Fruit fly (Drosophila melanogaster) whole organism, embryonic: ENCODE data around the gene CG32712.

Source experiments
- Atf-2 ChIP-seq: fragments of 200-800 bp; sonication (Bioruptor generic); optimal IDR thresholded peaks from 2 replicates; lab custom pipeline; 2016; ENCODE audit warnings: missing biosample characterization, missing genetic modification characterization
- BEAF-32 ChIP-seq: fragments of 200-800 bp; sonication (Bioruptor generic); optimal IDR thresholded peaks from 3 replicates; lab custom pipeline; 2017; ENCODE audit warnings: missing biosample characterization, missing genetic modification characterization, mild to moderate bottlenecking, moderate library complexity, missing genetic modification reagents
- Blimp-1 ChIP-seq: fragments of 200-800 bp; sonication (Bioruptor generic); optimal IDR thresholded peaks from 3 replicates; lab custom pipeline; 2018; ENCODE audit warnings: missing biosample characterization, missing genetic modification characterization, mild to moderate bottlenecking, moderate library complexity, missing genetic modification reagents
- CG11085 ChIP-seq: fragments of 200-800 bp; sonication (Bioruptor generic); IDR thresholded peaks from 2 replicates; pipeline ENCODE4 v1.3.6; 2022; ENCODE audit warnings: missing biosample characterization, missing genetic modification characterization
- CG11696 ChIP-seq: fragments of 200-800 bp; sonication (Bioruptor generic); IDR thresholded peaks from 2 replicates; pipeline ENCODE4 v1.3.6; 2022; ENCODE audit warnings: missing biosample characterization, missing genetic modification characterization
- CG12659 ChIP-seq: fragments of 200-800 bp; sonication (Bioruptor generic); optimal IDR thresholded peaks from 3 replicates; lab custom pipeline; 2017; ENCODE audit warnings: mild to moderate bottlenecking, missing biosample characterization, missing genetic modification reagents, missing genetic modification characterization
- CG15479 ChIP-seq: fragments of 200-800 bp; sonication (Bioruptor generic); optimal IDR thresholded peaks from 3 replicates; lab custom pipeline; 2019; ENCODE audit warnings: missing biosample characterization, mild to moderate bottlenecking, missing genetic modification characterization, moderate library complexity
- CG1647 ChIP-seq: fragments of 200-800 bp; sonication (Bioruptor generic); optimal IDR thresholded peaks from 3 replicates; lab custom pipeline; 2016; ENCODE audit warnings: missing biosample characterization, missing genetic modification characterization
- CG17385 ChIP-seq: fragments of 200-800 bp; sonication (Bioruptor generic); optimal IDR thresholded peaks from 3 replicates; lab custom pipeline; 2018; ENCODE audit warnings: missing biosample characterization, mild to moderate bottlenecking, missing genetic modification characterization
- CG18262 ChIP-seq: fragments of 200-800 bp; optimal IDR thresholded peaks from 3 replicates; lab custom pipeline; 2019; ENCODE audit warnings: missing biosample characterization, mild to moderate bottlenecking, missing genetic modification characterization, moderate library complexity
- CG18619 ChIP-seq: fragments of 200-800 bp; sonication (Bioruptor generic); optimal IDR thresholded peaks from 3 replicates; lab custom pipeline; 2017; ENCODE audit warnings: missing biosample characterization, mild to moderate bottlenecking, missing genetic modification characterization
- CG2712 ChIP-seq: fragments of 200-800 bp; optimal IDR thresholded peaks from 3 replicates; lab custom pipeline; 2019; ENCODE audit warnings: missing biosample characterization, mild to moderate bottlenecking, missing genetic modification characterization, moderate library complexity
- CG3163 ChIP-seq: fragments of 200-800 bp; sonication (Bioruptor generic); optimal IDR thresholded peaks from 3 replicates; lab custom pipeline; 2016; ENCODE audit warnings: missing biosample characterization, missing genetic modification characterization
- CG34376 ChIP-seq: fragments of 200-800 bp; sonication (Bioruptor generic); optimal IDR thresholded peaks from 2 replicates; lab custom pipeline; 2018; ENCODE audit warnings: missing biosample characterization, mild to moderate bottlenecking, missing genetic modification characterization
- CG6813 ChIP-seq: fragments of 200-800 bp; sonication (Bioruptor generic); optimal IDR thresholded peaks from 2 replicates; lab custom pipeline; 2017; ENCODE audit warnings: missing biosample characterization, missing genetic modification characterization, mild to moderate bottlenecking, moderate library complexity, missing genetic modification reagents
- CG7372 ChIP-seq: fragments of 200-800 bp; sonication (Bioruptor generic); IDR thresholded peaks from 2 replicates; pipeline ENCODE4 v1.3.6; 2022; ENCODE audit warnings: missing biosample characterization, missing genetic modification characterization
- CG7786 ChIP-seq: fragments of 200-800 bp; sonication (Bioruptor generic); optimal IDR thresholded peaks from 2 replicates; lab custom pipeline; 2016; ENCODE audit warnings: missing biosample characterization, missing genetic modification characterization
- CG7963 ChIP-seq: fragments of 200-800 bp; sonication (Bioruptor generic); IDR thresholded peaks from 3 replicates; pipeline ENCODE4 v1.3.6; 2022; ENCODE audit warnings: missing biosample characterization, missing genetic modification characterization; ENCODE audit not compliant: partially characterized antibody
- CG9797 ChIP-seq: fragments of 200-800 bp; sonication (Bioruptor generic); optimal IDR thresholded peaks from 3 replicates; lab custom pipeline; 2018; ENCODE audit warnings: missing biosample characterization, mild to moderate bottlenecking, missing genetic modification characterization
- CG9932 ChIP-seq: fragments of 200-800 bp; sonication (Bioruptor generic); IDR thresholded peaks from 2 replicates; pipeline ENCODE4 v1.3.6; 2022; ENCODE audit warnings: missing biosample characterization, missing genetic modification characterization
- Deaf1 ChIP-seq: fragments of 200-800 bp; optimal IDR thresholded peaks from 3 replicates; lab custom pipeline; 2019; ENCODE audit warnings: missing biosample characterization, mild to moderate bottlenecking, missing genetic modification characterization, moderate library complexity
- H2.0 ChIP-seq: fragments of 200-800 bp; sonication (Bioruptor generic); IDR thresholded peaks from 2 replicates; pipeline ENCODE4 v1.3.6; 2022; ENCODE audit warnings: missing biosample characterization, missing genetic modification characterization
- HLHmδ ChIP-seq: fragments of 200-800 bp; sonication (Bioruptor generic); optimal IDR thresholded peaks from 2 replicates; lab custom pipeline; 2018; ENCODE audit warnings: missing biosample characterization, mild to moderate bottlenecking, missing genetic modification characterization, moderate library complexity
- Hmx ChIP-seq: fragments of 200-800 bp; sonication (Bioruptor generic); optimal IDR thresholded peaks from 2 replicates; lab custom pipeline; 2016; ENCODE audit warnings: missing biosample characterization, missing genetic modification characterization
- Hr39 ChIP-seq: fragments of >200 bp; optimal IDR thresholded peaks from 2 replicates; lab custom pipeline; 2017
- NC2β ChIP-seq: fragments of 200-800 bp; sonication (Bioruptor generic); optimal IDR thresholded peaks from 2 replicates; lab custom pipeline; 2016; ENCODE audit warnings: missing biosample characterization, missing genetic modification characterization
- NfI ChIP-seq: fragments of 200-800 bp; sonication (Bioruptor generic); optimal IDR thresholded peaks from 3 replicates; lab custom pipeline; 2018; ENCODE audit warnings: missing biosample characterization, mild to moderate bottlenecking, missing genetic modification characterization, moderate library complexity
- Oli ChIP-seq: fragments of 200-800 bp; sonication (Bioruptor generic); optimal IDR thresholded peaks from 2 replicates; lab custom pipeline; 2018; ENCODE audit warnings: missing biosample characterization, mild to moderate bottlenecking, missing genetic modification characterization, moderate library complexity
- PHDP ChIP-seq: fragments of 200-800 bp; sonication (Bioruptor generic); optimal IDR thresholded peaks from 3 replicates; lab custom pipeline; 2018; ENCODE audit warnings: missing biosample characterization, mild to moderate bottlenecking, missing genetic modification characterization, moderate library complexity
- Rx ChIP-seq: fragments of 200-800 bp; sonication (Bioruptor generic); IDR thresholded peaks from 2 replicates; pipeline ENCODE4 v1.3.6; 2022; ENCODE audit warnings: missing biosample characterization, missing genetic modification characterization
- Xbp1 ChIP-seq: fragments of 200-800 bp; sonication (Bioruptor generic); optimal IDR thresholded peaks from 3 replicates; lab custom pipeline; 2016; ENCODE audit warnings: missing biosample characterization, mild to moderate bottlenecking, missing genetic modification characterization
- az2 ChIP-seq: fragments of 200-800 bp; sonication (Bioruptor generic); optimal IDR thresholded peaks from 3 replicates; lab custom pipeline; 2016; ENCODE audit warnings: missing biosample characterization, missing genetic modification characterization
- chn ChIP-seq: fragments of 200-800 bp; sonication (Bioruptor generic); optimal IDR thresholded peaks from 2 replicates; lab custom pipeline; 2016; ENCODE audit warnings: missing biosample characterization, missing genetic modification characterization
- dm ChIP-seq: fragments of 200-800 bp; sonication (Bioruptor generic); optimal IDR thresholded peaks from 3 replicates; lab custom pipeline; 2016; ENCODE audit warnings: missing biosample characterization, missing genetic modification characterization
- dmrt11E ChIP-seq: fragments of 200-800 bp; sonication (Bioruptor generic); optimal IDR thresholded peaks from 3 replicates; lab custom pipeline; 2018; ENCODE audit warnings: missing biosample characterization, mild to moderate bottlenecking, missing genetic modification characterization, moderate library complexity
- gce ChIP-seq: fragments of 200-800 bp; sonication (Bioruptor generic); IDR thresholded peaks from 3 replicates; pipeline ENCODE4 v1.3.6; 2022; ENCODE audit warnings: missing biosample characterization, missing genetic modification characterization
- grn ChIP-seq: fragments of 200-800 bp; sonication (Bioruptor generic); optimal IDR thresholded peaks from 3 replicates; lab custom pipeline; 2017; ENCODE audit warnings: missing biosample characterization, missing genetic modification characterization
- ham ChIP-seq: fragments of 200-800 bp; sonication (Bioruptor generic); IDR thresholded peaks from 2 replicates; pipeline ENCODE4 v1.3.6; 2022; ENCODE audit warnings: missing biosample characterization, missing genetic modification characterization
- kah ChIP-seq: fragments of 200-800 bp; sonication (Bioruptor generic); optimal IDR thresholded peaks from 2 replicates; lab custom pipeline; 2018; ENCODE audit warnings: missing biosample characterization, mild to moderate bottlenecking, missing genetic modification characterization
- lov ChIP-seq, 2 experiments: fragments of 200-800 bp in 1 of 2; fragments of >200 bp in 1 of 2; sonication (Bioruptor generic) in 1 of 2; IDR thresholded peaks in 1 of 2; optimal IDR thresholded peaks in 1 of 2; 2 replicates in 1 of 2; 3 replicates in 1 of 2; pipeline versions ENCODE4 v1.3.6 to Lab custom; 2017 to 2022; ENCODE audit warnings: missing biosample characterization in 1 of 2, missing genetic modification characterization in 1 of 2
- maf-S ChIP-seq: fragments of 200-800 bp; sonication (Bioruptor generic); optimal IDR thresholded peaks from 2 replicates; lab custom pipeline; 2016; ENCODE audit warnings: missing biosample characterization, missing genetic modification characterization
- nerfin-2 ChIP-seq: fragments of 200-800 bp; sonication (Bioruptor generic); IDR thresholded peaks from 2 replicates; pipeline ENCODE4 v1.3.6; 2022; ENCODE audit warnings: missing biosample characterization, missing genetic modification characterization; ENCODE audit not compliant: partially characterized antibody
- onecut ChIP-seq: fragments of 200-800 bp; sonication (Bioruptor generic); IDR thresholded peaks from 2 replicates; pipeline ENCODE4 v1.3.6; 2022; ENCODE audit warnings: missing biosample characterization, missing genetic modification characterization
- pb ChIP-seq: fragments of 200-800 bp; sonication (Bioruptor generic); optimal IDR thresholded peaks from 3 replicates; lab custom pipeline; 2016; ENCODE audit warnings: missing biosample characterization, missing genetic modification characterization
- peb ChIP-seq: fragments of 200-800 bp; sonication (Bioruptor generic); IDR thresholded peaks from 2 replicates; pipeline ENCODE4 v1.3.6; 2022; ENCODE audit warnings: missing biosample characterization, missing genetic modification characterization
- rib ChIP-seq: fragments of 200-800 bp; sonication (Bioruptor generic); IDR thresholded peaks from 2 replicates; pipeline ENCODE4 v1.3.6; 2022; ENCODE audit warnings: missing biosample characterization, missing genetic modification characterization
- sc ChIP-seq, 3 experiments: fragments of >200 bp in 2 of 3; fragments of 200-800 bp in 1 of 3; sonication (Bioruptor generic) in 1 of 3; optimal IDR thresholded peaks; 2 replicates in 2 of 3; 3 replicates in 1 of 3; lab custom pipeline; 2017; ENCODE audit warnings: mild to moderate bottlenecking in 1 of 3, missing biosample characterization in 1 of 3, missing genetic modification characterization in 1 of 3, missing genetic modification reagents in 1 of 3
- wek ChIP-seq: fragments of 200-800 bp; sonication (Bioruptor generic); optimal IDR thresholded peaks from 3 replicates; lab custom pipeline; 2018; ENCODE audit warnings: missing biosample characterization, mild to moderate bottlenecking, missing genetic modification characterization, moderate library complexity

Gene CG32712

DNA sequence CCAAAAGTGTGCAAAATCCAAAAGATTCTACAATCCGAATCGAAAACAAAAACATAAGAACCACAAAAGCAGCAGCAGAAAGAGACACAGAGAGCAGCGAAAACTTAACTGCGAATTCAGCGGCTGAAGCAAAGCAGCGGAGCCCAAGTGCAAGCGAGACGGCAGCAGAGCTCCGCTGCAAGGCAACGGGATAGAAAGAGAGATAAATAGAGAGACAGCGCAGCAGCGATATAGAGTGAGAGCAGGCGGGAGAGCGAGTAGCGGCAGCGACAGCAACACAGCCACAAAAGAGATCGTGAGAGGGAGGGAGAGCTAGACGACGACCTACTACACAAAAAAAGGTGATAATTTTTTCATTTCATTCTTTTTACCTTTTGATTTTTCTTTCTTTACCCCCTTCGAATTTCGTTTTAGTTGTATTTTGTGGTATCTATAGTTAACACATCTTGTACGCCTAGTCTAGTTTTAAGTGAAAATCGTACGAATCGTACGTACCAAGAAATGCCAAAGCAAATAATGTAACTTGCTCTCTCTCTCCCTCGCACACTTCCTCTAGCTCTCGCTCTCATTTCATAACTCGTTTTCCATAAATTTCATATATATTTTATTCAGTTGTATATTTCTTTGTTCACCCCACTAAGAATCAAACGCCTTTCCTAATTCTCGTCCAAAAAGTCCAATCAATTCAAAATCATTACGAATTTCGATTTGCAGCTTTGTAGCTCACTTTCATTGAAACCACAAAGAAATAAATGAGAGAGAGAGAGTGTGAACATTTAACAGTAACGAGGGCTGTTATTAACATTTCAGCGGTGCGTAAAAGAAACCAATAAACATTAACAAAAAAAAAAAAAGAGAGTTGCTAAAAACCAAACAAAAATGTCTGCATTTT, 23.0 kb downstream of the CG32712 start (continued):
- TF ChIP-seq sc (optimal IDR thresholded peaks at IDR 0.05; lab: Kevin White, UChicago), result no peak
- no peak for TF ChIP-seq sc (GFP tag; optimal IDR thresholded peaks at IDR 0.05; lab: Kevin White, UChicago)
- no peak for TF ChIP-seq CG7963 (GFP tag; lab: Robert Waterston, UW)
- no peak for TF ChIP-seq CG2712 (tag; lab: Kevin White, UChicago)
- TF ChIP-seq lov (optimal IDR thresholded peaks at IDR 0.05; lab: Kevin White, UChicago), result no peak
- TF ChIP-seq lov (GFP tag; IDR thresholded peaks at IDR 0.05; lab: Robert Waterston, UW), result peak; percentile 63; the same call in 1 of the 3 replicates
- no peak for TF ChIP-seq chn
- TF ChIP-seq CG11696 (GFP tag; lab: Robert Waterston, UW), result peak; percentile 42; the same call in 1 of the 2 replicates
- TF ChIP-seq grn (GFP tag; lab: Kevin White, UChicago), result no peak
- TF ChIP-seq NfI (GFP tag; lab: Kevin White, UChicago), result no peak
- no peak for TF ChIP-seq nerfin-2 (GFP tag; lab: Robert Waterston, UW)
- peak; percentile 14 for TF ChIP-seq Blimp-1 (GFP tag; lab: Kevin White, UChicago)
- no peak for TF ChIP-seq dmrt11E (tag; lab: Kevin White, UChicago)
- TF ChIP-seq Deaf1, result no peak
- TF ChIP-seq CG12659 (GFP tag; lab: Kevin White, UChicago), result no peak
- TF ChIP-seq CG15479, result no peak
- peak; percentile 48; the same call in 1 of the 2 replicates for TF ChIP-seq rib
- no peak for TF ChIP-seq Xbp1 (GFP tag; lab: Kevin White, UChicago)
- no peak for TF ChIP-seq peb (GFP tag; lab: Robert Waterston, UW)
- TF ChIP-seq pb (GFP tag; lab: Kevin White, UChicago), result no peak
- no peak for TF ChIP-seq maf-S (GFP tag; lab: Kevin White, UChicago)
- TF ChIP-seq CG6813 (GFP tag; lab: Kevin White, UChicago), result peak; percentile 33
- TF ChIP-seq ham, result no peak
- no peak for TF ChIP-seq az2 (GFP tag; lab: Kevin White, UChicago)
- no peak for TF ChIP-seq wek (GFP tag; lab: Kevin White, UChicago)
- no peak for TF ChIP-seq CG34376 (GFP tag; lab: Kevin White, UChicago)
- TF ChIP-seq CG1647, result no peak
- TF ChIP-seq gce (GFP tag; lab: Robert Waterston, UW), result no peak
- TF ChIP-seq Oli (tag; lab: Kevin White, UChicago), result no peak
- no peak for TF ChIP-seq CG18619 (GFP tag; lab: Kevin White, UChicago)
- peak; percentile 37 for TF ChIP-seq HLHmδ
- TF ChIP-seq CG11085 (GFP tag; lab: Robert Waterston, UW), result peak; percentile 14; the same call in 1 of the 2 replicates
- no peak for TF ChIP-seq CG7372
- TF ChIP-seq CG9932 (GFP tag; lab: Robert Waterston, UW), result peak; percentile 21; the same call in 1 of the 2 replicates
- no peak for TF ChIP-seq Hmx (GFP tag; lab: Kevin White, UChicago)
- TF ChIP-seq PHDP, result no peak
- no peak for TF ChIP-seq NC2β
- no peak for TF ChIP-seq Rx
- no peak for TF ChIP-seq BEAF-32 (GFP tag; lab: Kevin White, UChicago)
- no peak for TF ChIP-seq H2.0 (GFP tag; lab: Robert Waterston, UW)
- no peak for TF ChIP-seq CG18262
- TF ChIP-seq CG3163 (GFP tag; lab: Kevin White, UChicago), result peak; percentile 3
- no peak for TF ChIP-seq dm (GFP tag; lab: Kevin White, UChicago)
- TF ChIP-seq CG17385, result no peak
- no peak for TF ChIP-seq kah
- TF ChIP-seq CG7786 (GFP tag; lab: Kevin White, UChicago), result no peak
- TF ChIP-seq Atf-2 (GFP tag; lab: Kevin White, UChicago), result no peak
- peak; percentile 29 for TF ChIP-seq onecut
- TF ChIP-seq CG9797, result no peak
- TF ChIP-seq Hr39 (lab: Kevin White, UChicago), result no peak
